Worm (Caenorhabditis elegans): Measurements from ENCODE around the gene irld-19.

DNA sequence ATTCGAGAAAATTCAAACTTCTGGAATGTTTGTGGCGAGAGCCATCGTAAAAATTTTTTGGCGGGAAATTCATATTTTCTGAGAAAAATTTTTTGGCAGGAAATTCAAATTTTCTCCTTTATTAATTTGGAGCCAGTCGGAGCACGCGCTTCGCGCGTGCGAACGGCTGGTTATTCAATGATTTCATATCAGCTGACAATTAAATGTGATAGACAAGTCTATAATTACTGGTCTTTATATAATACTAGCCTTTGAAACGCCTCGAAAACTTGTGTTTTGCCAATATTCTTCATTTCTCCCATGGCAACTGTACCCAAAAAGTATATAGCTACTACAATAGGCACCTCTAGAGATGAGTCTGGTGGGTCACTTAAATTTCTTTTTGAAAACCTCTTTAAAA is 9.1 kb downstream of the irld-19 start, which contains the start of gene srw-10:
- TF ChIP-seq pha-4 (tag; optimal IDR thresholded peaks at IDR 0.05) (no peak), ceh-82 (tag; optimal IDR thresholded peaks at IDR 0.05) (no peak)

Data from whole organism, L3 larva.